Fruit fly (Drosophila melanogaster): ENCODE results near the gene elm.
A peak's percentile ranks its signal among the peaks of the same experiment; 100 is the strongest.

The elm gene

dm6 chr3R:5682921-5683748 lies 28.5 kb upstream of the elm start (continued):
- TF ChIP-seq CG1529 (GFP tag; optimal IDR thresholded peaks at IDR 0.05) = peak; percentile 78
- TF ChIP-seq CG3726 (GFP tag; IDR thresholded peaks at IDR 0.05) = no peak
- TF ChIP-seq Med (GFP tag) = peak; percentile 81
- no peak for TF ChIP-seq CG9932 (GFP tag; IDR thresholded peaks at IDR 0.05)
- peak; percentile 56 for TF ChIP-seq Mes4 (GFP tag; optimal IDR thresholded peaks at IDR 0.05)
- TF ChIP-seq Rx (GFP tag; IDR thresholded peaks at IDR 0.05) = no peak
- peak; percentile 58 for TF ChIP-seq CG17385 (GFP tag; optimal IDR thresholded peaks at IDR 0.05)
- no peak for TF ChIP-seq CG12104 (GFP tag; optimal IDR thresholded peaks at IDR 0.05)
- TF ChIP-seq CG6272 (GFP tag; IDR thresholded peaks at IDR 0.05) = no peak
- TF ChIP-seq Lhr (GFP tag; optimal IDR thresholded peaks at IDR 0.05) = peak; percentile 2
- no peak for TF ChIP-seq CG13894 (tag; optimal IDR thresholded peaks at IDR 0.05)
- peak; percentile 29; the same call in 1 of the 2 replicates for TF ChIP-seq dimm (GFP tag; IDR thresholded peaks at IDR 0.05)
- no peak for TF ChIP-seq CG2120 (GFP tag; optimal IDR thresholded peaks at IDR 0.05)
- no peak for TF ChIP-seq CG14965 (GFP tag; optimal IDR thresholded peaks at IDR 0.05; ENCODE audit: borderline replicate concordance)
- no peak for TF ChIP-seq CG8765 (GFP tag; IDR thresholded peaks at IDR 0.05)
- peak; percentile 52 for TF ChIP-seq gcm (GFP tag; optimal IDR thresholded peaks at IDR 0.05)
- TF ChIP-seq CG4730 (GFP tag; IDR thresholded peaks at IDR 0.05) = 0 out of 2 replicates have a peak, but pooled peaks have one; percentile 19
- TF ChIP-seq CG34224 (GFP tag; IDR thresholded peaks at IDR 0.05; ENCODE audit: partially characterized antibody) = no peak
- TF ChIP-seq CHES-1-like (GFP tag; optimal IDR thresholded peaks at IDR 0.05) = no peak
- TF ChIP-seq CG30020 (tag; optimal IDR thresholded peaks at IDR 0.05) = peak; percentile 2
- peak; percentile 54 for TF ChIP-seq lmd (GFP tag; IDR thresholded peaks at IDR 0.05)
- TF ChIP-seq al (GFP tag; IDR thresholded peaks at IDR 0.05) = no peak
- no peak for TF ChIP-seq Six4 (GFP tag; optimal IDR thresholded peaks at IDR 0.05)
- TF ChIP-seq wdn (GFP tag; IDR thresholded peaks at IDR 0.05) = no peak
- TF ChIP-seq slbo (GFP tag; IDR thresholded peaks at IDR 0.05) = no peak
- TF ChIP-seq ato (GFP tag; IDR thresholded peaks at IDR 0.05; ENCODE audit: partially characterized antibody) = no peak
- TF ChIP-seq CG12659 (GFP tag; optimal IDR thresholded peaks at IDR 0.05) = no peak
- TF ChIP-seq Elba2 (GFP tag; optimal IDR thresholded peaks at IDR 0.05) = no peak
- TF ChIP-seq inv (GFP tag; IDR thresholded peaks at IDR 0.05; ENCODE audit: partially characterized antibody) = no peak
- no peak for TF ChIP-seq Dll (GFP tag; IDR thresholded peaks at IDR 0.05; ENCODE audit: partially characterized antibody)
- no peak for TF ChIP-seq nau (GFP tag; optimal IDR thresholded peaks at IDR 0.05)
- peak; percentile 2 to 39 for TF ChIP-seq dpn (GFP tag; optimal IDR thresholded peaks at IDR 0.05)
- peak; percentile 51 for TF ChIP-seq Spps (tag; optimal IDR thresholded peaks at IDR 0.05)
- TF ChIP-seq Hr51 (GFP tag; optimal IDR thresholded peaks at IDR 0.05) = peak in 1 of 2 experiments; percentile 9
- no peak for TF ChIP-seq CG10565 (GFP tag; optimal IDR thresholded peaks at IDR 0.05)
- TF ChIP-seq Neu2 (GFP tag; optimal IDR thresholded peaks at IDR 0.05; ENCODE audit: borderline replicate concordance) = no peak
- TF ChIP-seq ATbp (GFP tag; optimal IDR thresholded peaks at IDR 0.05) = peak; percentile 81
- no peak for TF ChIP-seq CG10654 (GFP tag; optimal IDR thresholded peaks at IDR 0.05)
- TF ChIP-seq CG5245 (GFP tag; optimal IDR thresholded peaks at IDR 0.05) = peak; percentile 56
- TF ChIP-seq sr (GFP tag; IDR thresholded peaks at IDR 0.05) = no peak
- TF ChIP-seq sob (GFP tag; IDR thresholded peaks at IDR 0.05) = no peak
- peak; percentile 32; the same call in 1 of the 2 replicates for TF ChIP-seq ro (GFP tag; IDR thresholded peaks at IDR 0.05)
- TF ChIP-seq h (optimal IDR thresholded peaks at IDR 0.05) = no peak
- TF ChIP-seq Ets65A (GFP tag) = no peak
- TF ChIP-seq CG9876 (GFP tag; optimal IDR thresholded peaks at IDR 0.05) = no peak
- no peak for TF ChIP-seq CTCF (GFP tag; optimal IDR thresholded peaks at IDR 0.05)
- TF ChIP-seq toy (GFP tag; IDR thresholded peaks at IDR 0.05) = no peak
- peak; percentile 28; the same call in 1 of the 2 replicates for TF ChIP-seq ttk (GFP tag; IDR thresholded peaks at IDR 0.05)
- no peak for TF ChIP-seq dan (GFP tag; IDR thresholded peaks at IDR 0.05)
- TF ChIP-seq esg (GFP tag; conservative IDR thresholded peaks at IDR 0.05) = no peak
- no peak for TF ChIP-seq CG1024 (GFP tag; IDR thresholded peaks at IDR 0.05)

Measured in whole organism, embryonic.